Worm (Caenorhabditis elegans) whole organism, L3 larva: ENCODE measurements around the gene F21C10.7.

ENCODE experiments used
- R02D3.7 ChIP-seq: fragments of 150-350 bp; optimal IDR thresholded peaks from 2 replicates; lab custom pipeline; 2014; ENCODE audit warnings: missing biosample characterization, missing genetic modification characterization
- ZK546.5 ChIP-seq: sonication (generic microtip); optimal IDR thresholded peaks from 2 replicates; lab custom pipeline; 2017; ENCODE audit warnings: missing biosample characterization, missing genetic modification characterization
- aly-2 ChIP-seq: fragments of 150-350 bp; optimal IDR thresholded peaks from 2 replicates; lab custom pipeline; 2014; ENCODE audit warnings: missing biosample characterization, missing genetic modification characterization
- ama-1 ChIP-seq: fragments of 150-350 bp; optimal IDR thresholded peaks from 2 replicates; lab custom pipeline; 2018
- ceh-16 ChIP-seq: sonication (generic microtip); optimal IDR thresholded peaks from 2 replicates; lab custom pipeline; 2017; ENCODE audit warnings: missing biosample characterization, missing genetic modification characterization
- ceh-28 ChIP-seq: fragments of 150-350 bp; optimal IDR thresholded peaks from 2 replicates; lab custom pipeline; 2014; ENCODE audit warnings: missing biosample characterization, missing genetic modification reagents, missing genetic modification characterization
- ceh-82 ChIP-seq: fragments of 150-350 bp; optimal IDR thresholded peaks from 2 replicates; lab custom pipeline; 2014; ENCODE audit warnings: missing biosample characterization, missing genetic modification characterization
- ceh-9 ChIP-seq: sonication (generic microtip); optimal IDR thresholded peaks from 2 replicates; lab custom pipeline; 2018; ENCODE audit warnings: missing biosample characterization, missing genetic modification characterization
- daf-12 ChIP-seq: fragments of 150-350 bp; optimal IDR thresholded peaks from 2 replicates; lab custom pipeline; 2014; ENCODE audit warnings: missing biosample characterization, missing genetic modification reagents, missing genetic modification characterization
- egl-27 ChIP-seq: sonication (generic microtip); optimal IDR thresholded peaks from 4 replicates; lab custom pipeline; 2017; ENCODE audit warnings: missing biosample characterization, missing genetic modification reagents, missing genetic modification characterization
- egl-5 ChIP-seq: fragments of 150-350 bp; optimal IDR thresholded peaks from 2 replicates; lab custom pipeline; 2017; ENCODE audit warnings: missing biosample characterization, missing genetic modification reagents, missing genetic modification characterization, inconsistent platforms
- elt-1 ChIP-seq: fragments of 150-350 bp; optimal IDR thresholded peaks from 2 replicates; lab custom pipeline; 2014; ENCODE audit warnings: missing biosample characterization, missing genetic modification characterization
- elt-2 ChIP-seq: sonication (generic microtip); optimal IDR thresholded peaks from 2 replicates; lab custom pipeline; 2016; ENCODE audit warnings: missing genetic modification reagents, mild to moderate bottlenecking, missing genetic modification characterization, missing compliant biosample characterization
- elt-3 ChIP-seq, 3 experiments: fragments of 150-350 bp in 1 of 3; sonication (generic microtip) in 2 of 3; optimal IDR thresholded peaks; 2 replicates in 2 of 3; 4 replicates in 1 of 3; lab custom pipeline; 2014 to 2017; ENCODE audit warnings: missing biosample characterization in 3 of 3, missing genetic modification characterization in 3 of 3
- eor-1 ChIP-seq, 2 experiments: fragments of 150-350 bp; optimal IDR thresholded peaks; 2 replicates each; lab custom pipeline; 2014 to 2018; ENCODE audit warnings: missing biosample characterization in 2 of 2, missing genetic modification characterization in 2 of 2
- fkh-10 ChIP-seq: sonication (generic microtip); optimal IDR thresholded peaks from 2 replicates; lab custom pipeline; 2017; ENCODE audit warnings: missing biosample characterization, missing genetic modification reagents, missing genetic modification characterization
- fkh-2 ChIP-seq: fragments of 150-350 bp; optimal IDR thresholded peaks from 2 replicates; lab custom pipeline; 2014; ENCODE audit warnings: missing biosample characterization, missing genetic modification reagents, missing genetic modification characterization
- fos-1 ChIP-seq: fragments of 150-350 bp; optimal IDR thresholded peaks from 2 replicates; lab custom pipeline; 2014; ENCODE audit warnings: missing biosample characterization, missing genetic modification characterization
- hmg-11 ChIP-seq: sonication (generic microtip); optimal IDR thresholded peaks from 2 replicates; lab custom pipeline; 2016; ENCODE audit warnings: missing genetic modification characterization, missing compliant biosample characterization
- jun-1 ChIP-seq: fragments of 150-350 bp; optimal IDR thresholded peaks from 2 replicates; lab custom pipeline; 2014; ENCODE audit warnings: missing biosample characterization, missing genetic modification reagents, missing genetic modification characterization
- lin-15B ChIP-seq: fragments of 150-350 bp; optimal IDR thresholded peaks from 2 replicates; lab custom pipeline; 2014; ENCODE audit warnings: missing biosample characterization, missing genetic modification characterization
- lin-39 ChIP-seq: fragments of 150-350 bp; optimal IDR thresholded peaks from 2 replicates; lab custom pipeline; 2018; ENCODE audit warnings: missing biosample characterization, missing genetic modification reagents, missing genetic modification characterization
- lsy-12 ChIP-seq: sonication (generic microtip); optimal IDR thresholded peaks from 2 replicates; lab custom pipeline; 2016; ENCODE audit warnings: mild to moderate bottlenecking, missing genetic modification characterization, missing compliant biosample characterization
- mdl-1 ChIP-seq: fragments of 150-350 bp; optimal IDR thresholded peaks from 2 replicates; lab custom pipeline; 2014; ENCODE audit warnings: missing biosample characterization, missing genetic modification characterization
- mml-1 ChIP-seq: fragments of 150-350 bp; sonication (generic microtip); optimal IDR thresholded peaks from 3 replicates; lab custom pipeline; 2014; ENCODE audit warnings: missing biosample characterization, missing genetic modification characterization
- nfya-1 ChIP-seq: sonication (generic microtip); optimal IDR thresholded peaks from 2 replicates; lab custom pipeline; 2017; ENCODE audit warnings: missing genetic modification characterization, mild to moderate bottlenecking, missing compliant biosample characterization, antibody characterized with exemption, moderate library complexity; ENCODE audit not compliant: insufficient read depth
- nhr-11 ChIP-seq: fragments of 150-350 bp; optimal IDR thresholded peaks from 2 replicates; lab custom pipeline; 2014; ENCODE audit warnings: missing biosample characterization, missing genetic modification characterization
- nhr-12 ChIP-seq: fragments of 150-350 bp; optimal IDR thresholded peaks from 2 replicates; lab custom pipeline; 2014; ENCODE audit warnings: missing biosample characterization, missing genetic modification characterization
- nhr-23 ChIP-seq: fragments of 150-350 bp; optimal IDR thresholded peaks from 2 replicates; lab custom pipeline; 2014; ENCODE audit warnings: missing biosample characterization, missing genetic modification reagents, missing genetic modification characterization
- nhr-237 ChIP-seq: fragments of 150-350 bp; optimal IDR thresholded peaks from 2 replicates; lab custom pipeline; 2014; ENCODE audit warnings: missing biosample characterization, missing genetic modification characterization
- nhr-25 ChIP-seq: sonication (generic microtip); optimal IDR thresholded peaks from 2 replicates; lab custom pipeline; 2017; ENCODE audit warnings: missing biosample characterization, missing genetic modification characterization
- nhr-28 ChIP-seq: fragments of 150-350 bp; optimal IDR thresholded peaks from 2 replicates; lab custom pipeline; 2014; ENCODE audit warnings: missing biosample characterization, missing genetic modification characterization
- nhr-43 ChIP-seq: sonication (generic microtip); optimal IDR thresholded peaks from 2 replicates; lab custom pipeline; 2016; ENCODE audit warnings: mild to moderate bottlenecking, missing genetic modification characterization, missing compliant biosample characterization; ENCODE audit not compliant: poor library complexity, severe bottlenecking
- nhr-67 ChIP-seq: fragments of 150-350 bp; optimal IDR thresholded peaks from 2 replicates; lab custom pipeline; 2014; ENCODE audit warnings: missing biosample characterization, missing genetic modification characterization
- nhr-76 ChIP-seq: fragments of 150-350 bp; sonication (generic microtip); optimal IDR thresholded peaks from 5 replicates; lab custom pipeline; 2014; ENCODE audit warnings: missing biosample characterization, missing genetic modification characterization
- nhr-77 ChIP-seq: fragments of 150-350 bp; optimal IDR thresholded peaks from 2 replicates; lab custom pipeline; 2014; ENCODE audit warnings: missing biosample characterization, missing genetic modification characterization
- pha-4 ChIP-seq: fragments of 150-350 bp; optimal IDR thresholded peaks from 2 replicates; lab custom pipeline; 2014; ENCODE audit warnings: missing biosample characterization, missing genetic modification reagents, missing genetic modification characterization
- pqm-1 ChIP-seq: fragments of 150-350 bp; optimal IDR thresholded peaks from 2 replicates; lab custom pipeline; 2017; ENCODE audit warnings: missing biosample characterization, missing genetic modification characterization, inconsistent platforms
- sea-2 ChIP-seq: fragments of 150-350 bp; sonication (generic microtip); optimal IDR thresholded peaks from 4 replicates; lab custom pipeline; 2014; ENCODE audit warnings: missing biosample characterization, missing genetic modification reagents, missing genetic modification characterization
- skn-1 ChIP-seq: fragments of 150-350 bp; optimal IDR thresholded peaks from 2 replicates; lab custom pipeline; 2014; ENCODE audit warnings: missing biosample characterization, missing genetic modification characterization
- snpc-4 ChIP-seq: fragments of 150-350 bp; optimal IDR thresholded peaks from 2 replicates; lab custom pipeline; 2014; ENCODE audit warnings: missing biosample characterization, missing genetic modification characterization
- tbx-2 ChIP-seq: sonication (generic microtip); optimal IDR thresholded peaks from 2 replicates; lab custom pipeline; 2016; ENCODE audit warnings: mild to moderate bottlenecking, missing genetic modification characterization, missing compliant biosample characterization
- unc-39 ChIP-seq: sonication (generic microtip); optimal IDR thresholded peaks from 4 replicates; lab custom pipeline; 2017; ENCODE audit warnings: missing biosample characterization, missing genetic modification characterization
- unc-62 ChIP-seq: fragments of 150-350 bp; sonication (generic microtip); optimal IDR thresholded peaks from 4 replicates; lab custom pipeline; 2014; ENCODE audit warnings: missing biosample characterization, missing genetic modification reagents, missing genetic modification characterization
- zag-1 ChIP-seq: fragments of 150-350 bp; optimal IDR thresholded peaks from 2 replicates; lab custom pipeline; 2014; ENCODE audit warnings: missing biosample characterization, missing genetic modification characterization
- ztf-11 ChIP-seq: fragments of 150-350 bp; optimal IDR thresholded peaks from 2 replicates; lab custom pipeline; 2014; ENCODE audit warnings: missing biosample characterization, missing genetic modification characterization
- ztf-4 ChIP-seq: fragments of 150-350 bp; optimal IDR thresholded peaks from 2 replicates; lab custom pipeline; 2014; ENCODE audit warnings: missing biosample characterization, missing genetic modification characterization

Gene F21C10.7

ce11 chrV:9082350-9082749, 30.2 kb upstream of the F21C10.7 start:
- TF ChIP-seq nhr-25 (peak; percentile 32), nhr-23 (tag; lab: Kevin White, UChicago) (peak; percentile 3), fkh-2 (tag; lab: Kevin White, UChicago) (no peak)

- no peak for TF ChIP-seq elt-3 (tag; optimal IDR thresholded peaks at IDR 0.05; lab: Kevin White, UChicago)
- no peak for TF ChIP-seq zag-1 (tag; lab: Kevin White, UChicago)
- TF ChIP-seq nhr-25 = peak; percentile 12
- peak; percentile 37 for TF ChIP-seq nhr-23 (tag; lab: Kevin White, UChicago)
- TF ChIP-seq nhr-43 (tag; lab: Kevin White, UChicago) = peak; percentile 11
- TF ChIP-seq, all 47 proteins: peak for 3
These were observed 28.3 kb upstream of the F21C10.7 start for ce11 chrV:9084252-9084651.

ce11 chrV:9085845-9086244, 26.7 kb upstream of the F21C10.7 start:
- TF ChIP-seq ZK546.5 (tag; lab: Kevin White, UChicago) (no peak), nhr-11 (no peak), elt-3 (tag; optimal IDR thresholded peaks at IDR 0.05; lab: Kevin White, UChicago) (peak in 1 of 3 experiments; percentile 84), nhr-23 (tag; lab: Kevin White, UChicago) (peak; percentile 89), lin-39 (tag; lab: Kevin White, UChicago) (no peak), lin-15B (no peak), nhr-237 (tag; lab: Kevin White, UChicago) (no peak), snpc-4 (tag; lab: Kevin White, UChicago) (no peak), jun-1 (tag; lab: Kevin White, UChicago) (peak; percentile 43), elt-1 (tag; lab: Kevin White, UChicago) (no peak), egl-27 (tag; lab: Kevin White, UChicago) (no peak), lsy-12 (tag; lab: Kevin White, UChicago) (no peak), pqm-1 (tag; lab: Kevin White, UChicago) (peak; percentile 15), mml-1 (tag; lab: Kevin White, UChicago) (no peak), ceh-16 (tag; lab: Kevin White, UChicago) (no peak), nhr-28 (tag; lab: Kevin White, UChicago) (no peak), fos-1 (tag; lab: Kevin White, UChicago) (no peak), pha-4 (tag; lab: Kevin White, UChicago) (no peak), nhr-12 (tag; lab: Kevin White, UChicago) (no peak), fkh-10 (GFP tag; lab: Kevin White, UChicago) (no peak), nhr-76 (tag; lab: Kevin White, UChicago) (no peak), nhr-67 (tag; lab: Kevin White, UChicago) (no peak), sea-2 (GFP tag; lab: Kevin White, UChicago) (no peak), nhr-43 (tag; lab: Kevin White, UChicago) (peak; percentile 88), nhr-77 (tag; lab: Kevin White, UChicago) (no peak), hmg-11 (tag; lab: Kevin White, UChicago) (no peak), tbx-2 (peak; percentile 22), mdl-1 (tag; lab: Kevin White, UChicago) (no peak), fkh-2 (tag; lab: Kevin White, UChicago) (no peak), ztf-11 (tag; lab: Kevin White, UChicago) (no peak), elt-2 (tag; lab: Kevin White, UChicago) (peak; percentile 34), unc-62 (GFP tag; lab: Kevin White, UChicago) (no peak), nfya-1 (tag; lab: Kevin White, UChicago) (no peak), unc-39 (tag; lab: Kevin White, UChicago) (no peak), R02D3.7 (no peak), ztf-4 (tag; lab: Kevin White, UChicago) (no peak), zag-1 (tag; lab: Kevin White, UChicago) (no peak), egl-5 (tag; lab: Kevin White, UChicago) (no peak), daf-12 (tag; lab: Kevin White, UChicago) (no peak), skn-1 (tag; lab: Kevin White, UChicago) (no peak), ceh-9 (tag; lab: Kevin White, UChicago) (no peak), aly-2 (no peak), ama-1 (lab: Kevin White, UChicago) (no peak), eor-1 (tag; optimal IDR thresholded peaks at IDR 0.05; lab: Kevin White, UChicago) (no peak), nhr-25 (peak; percentile 73), ceh-82 (tag; lab: Kevin White, UChicago) (no peak), ceh-28 (peak; percentile 58)
